Fruit fly (Drosophila melanogaster): ENCODE measurements around the gene Ddr.

The Ddr gene

dm6 chr2L:6343084-6343873 is 90.4 kb downstream of the Ddr start (continued):
- TF ChIP-seq CG10321 (GFP tag; IDR thresholded peaks at IDR 0.05): no peak
- TF ChIP-seq CG2116 (GFP tag; optimal IDR thresholded peaks at IDR 0.05): peak; percentile 49
- TF ChIP-seq en (GFP tag; optimal IDR thresholded peaks at IDR 0.05): no peak
- no peak for TF ChIP-seq Dip2 (GFP tag; IDR thresholded peaks at IDR 0.05)
- no peak for TF ChIP-seq Nf-YA (GFP tag; IDR thresholded peaks at IDR 0.05)
- TF ChIP-seq Taf1 (GFP tag; IDR thresholded peaks at IDR 0.05): no peak
- TF ChIP-seq CG5180 (GFP tag; optimal IDR thresholded peaks at IDR 0.05): no peak
- TF ChIP-seq CG16863 (GFP tag; optimal IDR thresholded peaks at IDR 0.05): no peak
- TF ChIP-seq da (GFP tag; optimal IDR thresholded peaks at IDR 0.05): no peak
- TF ChIP-seq ems (GFP tag; optimal IDR thresholded peaks at IDR 0.05): no peak
- TF ChIP-seq tll (GFP tag; optimal IDR thresholded peaks at IDR 0.05): no peak
- no peak for TF ChIP-seq CG14965 (GFP tag; optimal IDR thresholded peaks at IDR 0.05; ENCODE audit: borderline replicate concordance)
- no peak for TF ChIP-seq Hsf (GFP tag; optimal IDR thresholded peaks at IDR 0.05)
- no peak for TF ChIP-seq jumu (GFP tag; optimal IDR thresholded peaks at IDR 0.05)
- no peak for TF ChIP-seq H15 (GFP tag; IDR thresholded peaks at IDR 0.05)
- TF ChIP-seq CG15601 (tag; optimal IDR thresholded peaks at IDR 0.05): peak; percentile 80
- no peak for TF ChIP-seq CG10979 (tag; optimal IDR thresholded peaks at IDR 0.05)
- TF ChIP-seq CG42726 (GFP tag; IDR thresholded peaks at IDR 0.05; ENCODE audit: partially characterized antibody): peak; percentile 65
- peak; percentile 13 for TF ChIP-seq pfk (GFP tag; optimal IDR thresholded peaks at IDR 0.05)
- no peak for TF ChIP-seq CG13894 (tag; optimal IDR thresholded peaks at IDR 0.05)
- TF ChIP-seq h (optimal IDR thresholded peaks at IDR 0.05): no peak
- TF ChIP-seq Pdp1 (GFP tag; optimal IDR thresholded peaks at IDR 0.05): peak in 1 of 2 experiments; percentile 99
- peak; percentile 43 for TF ChIP-seq MESR4 (GFP tag; optimal IDR thresholded peaks at IDR 0.05)
- no peak for TF ChIP-seq gcm2 (GFP tag; optimal IDR thresholded peaks at IDR 0.05)
- TF ChIP-seq CkIIα-i1 (GFP tag; IDR thresholded peaks at IDR 0.05): no peak
- no peak for TF ChIP-seq unc-4 (GFP tag; IDR thresholded peaks at IDR 0.05; ENCODE audit: partially characterized antibody)
- TF ChIP-seq Dll (GFP tag; IDR thresholded peaks at IDR 0.05; ENCODE audit: partially characterized antibody): no peak
- no peak for TF ChIP-seq nau (GFP tag; optimal IDR thresholded peaks at IDR 0.05)
- no peak for TF ChIP-seq CG18262 (tag; optimal IDR thresholded peaks at IDR 0.05)
- TF ChIP-seq CG32532 (GFP tag; IDR thresholded peaks at IDR 0.05): 0 out of 2 replicates have a peak, but pooled peaks have one; percentile 5
- TF ChIP-seq D (optimal IDR thresholded peaks at IDR 0.05): no peak
- TF ChIP-seq D (GFP tag; optimal IDR thresholded peaks at IDR 0.05): no peak
- TF ChIP-seq CG6175 (GFP tag; IDR thresholded peaks at IDR 0.05): 0 out of 3 replicates have a peak, but pooled peaks have one; percentile 43
- TF ChIP-seq CG10462 (GFP tag; optimal IDR thresholded peaks at IDR 0.05): no peak
- TF ChIP-seq Six4 (GFP tag; optimal IDR thresholded peaks at IDR 0.05): no peak
- TF ChIP-seq Elba2 (GFP tag; optimal IDR thresholded peaks at IDR 0.05): peak; percentile 85
- TF ChIP-seq dm (GFP tag; optimal IDR thresholded peaks at IDR 0.05): peak; percentile 86
- TF ChIP-seq bowl (GFP tag; IDR thresholded peaks at IDR 0.05): 0 out of 2 replicates have a peak, but pooled peaks have one; percentile 12
- no peak for TF ChIP-seq CG2875 (GFP tag; optimal IDR thresholded peaks at IDR 0.05)
- peak; percentile 86 for TF ChIP-seq Med (GFP tag)
- no peak for TF ChIP-seq CG1233 (GFP tag; optimal IDR thresholded peaks at IDR 0.05)
- no peak for TF ChIP-seq CG11456 (GFP tag; IDR thresholded peaks at IDR 0.05)
- TF ChIP-seq CG3281 (GFP tag; optimal IDR thresholded peaks at IDR 0.05): no peak
- TF ChIP-seq CG3065 (GFP tag; optimal IDR thresholded peaks at IDR 0.05): no peak
- TF ChIP-seq ab (GFP tag; optimal IDR thresholded peaks at IDR 0.05): no peak
- no peak for TF ChIP-seq CG13424 (tag; optimal IDR thresholded peaks at IDR 0.05)
- TF ChIP-seq rib (GFP tag; IDR thresholded peaks at IDR 0.05): peak; percentile 68
- no peak for TF ChIP-seq CG5245 (GFP tag; optimal IDR thresholded peaks at IDR 0.05)
- no peak for TF ChIP-seq CG43689 (GFP tag; IDR thresholded peaks at IDR 0.05)
- no peak for TF ChIP-seq p53 (GFP tag; optimal IDR thresholded peaks at IDR 0.05)

Measured in whole organism, embryonic.